Worm (Caenorhabditis elegans): ENCODE results near the gene txbp-3.
A peak's percentile ranks its signal among the peaks of the same experiment; 100 is the strongest.

txbp-3 gene

ce11 chrIII:5018116-5018689, 29.1 kb downstream of the txbp-3 start, which contains the start of gene wip-1 (continued):
- TF ChIP-seq aptf-3 (GFP tag; IDR thresholded peaks at IDR 0.05) (0 out of 2 replicates have a peak, but pooled peaks have one; percentile 24), ztf-22 (GFP tag; optimal IDR thresholded peaks at IDR 0.05) (peak; percentile 91), somi-1 (GFP tag; optimal IDR thresholded peaks at IDR 0.05) (peak; percentile 94), attf-6 (GFP tag; IDR thresholded peaks at IDR 0.05) (peak; percentile 83), nfya-1 (tag; optimal IDR thresholded peaks at IDR 0.05; ENCODE audit: borderline replicate concordance, insufficient read depth) (no peak), fkh-3 (tag; optimal IDR thresholded peaks at IDR 0.05) (peak; percentile 21), gei-17 (GFP tag; optimal IDR thresholded peaks at IDR 0.05) (peak; percentile 85), atf-7 (tag; optimal IDR thresholded peaks at IDR 0.05) (peak; percentile 92), Y53G8AR.9 (GFP tag; conservative IDR thresholded peaks at IDR 0.05) (peak; percentile 98), ets-4 (GFP tag; optimal IDR thresholded peaks at IDR 0.05) (peak; percentile 97), T26A5.8 (tag; optimal IDR thresholded peaks at IDR 0.05) (no peak), akir-1 (GFP tag; optimal IDR thresholded peaks at IDR 0.05) (peak; percentile 59), ztf-6 (GFP tag; IDR thresholded peaks at IDR 0.05) (0 out of 2 replicates have a peak, but pooled peaks have one; percentile 73), ccch-3 (GFP tag; optimal IDR thresholded peaks at IDR 0.05) (no peak), ama-1 (optimal IDR thresholded peaks at IDR 0.05) (no peak), ama-1 (GFP tag; optimal IDR thresholded peaks at IDR 0.05) (peak; percentile 27 to 80), F23B12.7 (tag; optimal IDR thresholded peaks at IDR 0.05; ENCODE audit: insufficient read depth) (peak; percentile 98), F57A8.1 (GFP tag; optimal IDR thresholded peaks at IDR 0.05) (peak; percentile 80), lin-35 (GFP tag; optimal IDR thresholded peaks at IDR 0.05) (peak; percentile 58 to 97 (median 82)), C17E4.6 (GFP tag; IDR thresholded peaks at IDR 0.05) (peak; percentile 96), let-526 (GFP tag; IDR thresholded peaks at IDR 0.05) (peak; percentile 91), ztf-25 (GFP tag; IDR thresholded peaks at IDR 0.05) (peak; percentile 47; the same call in 1 of the 2 replicates), mes-4 (tag; optimal IDR thresholded peaks at IDR 0.05) (no peak), zfh-2 (GFP tag; conservative IDR thresholded peaks at IDR 0.05) (peak; percentile 97), B0035.1 (tag; optimal IDR thresholded peaks at IDR 0.05) (peak; percentile 89), F57C9.4 (tag; optimal IDR thresholded peaks at IDR 0.05) (no peak), dox-1 (GFP tag; IDR thresholded peaks at IDR 0.05) (peak; percentile 99), lsy-27 (tag; optimal IDR thresholded peaks at IDR 0.05; ENCODE audit: borderline replicate concordance, insufficient read depth) (peak; percentile 81), bed-2 (GFP tag; IDR thresholded peaks at IDR 0.05) (peak; percentile 56; the same call in 1 of the 2 replicates), egrh-3 (GFP tag; IDR thresholded peaks at IDR 0.05) (peak; percentile 64), die-1 (tag; optimal IDR thresholded peaks at IDR 0.05) (peak; percentile 72), hmg-1.2 (GFP tag; IDR thresholded peaks at IDR 0.05) (peak; percentile 98), snpc-1.1 (tag; optimal IDR thresholded peaks at IDR 0.05; ENCODE audit: insufficient read depth) (peak; percentile 81), attf-3 (GFP tag; conservative IDR thresholded peaks at IDR 0.05) (peak; percentile 82), chd-7 (tag; optimal IDR thresholded peaks at IDR 0.05) (peak; percentile 89), aptf-2 (GFP tag; conservative IDR thresholded peaks at IDR 0.05) (peak; percentile 79), rcor-1 (GFP tag; IDR thresholded peaks at IDR 0.05) (peak; percentile 98), madf-6 (GFP tag; IDR thresholded peaks at IDR 0.05) (peak; percentile 97), lin-40 (tag; optimal IDR thresholded peaks at IDR 0.05) (peak; percentile 98), nfyb-1 (GFP tag; IDR thresholded peaks at IDR 0.05) (peak; percentile 98), lin-54 (GFP tag; optimal IDR thresholded peaks at IDR 0.05) (peak; percentile 98), K11D2.4 (GFP tag; IDR thresholded peaks at IDR 0.05) (peak; percentile 94), ceh-58 (GFP tag; IDR thresholded peaks at IDR 0.05) (no peak), B0261.1 (tag; optimal IDR thresholded peaks at IDR 0.05) (peak; percentile 34), ceh-79 (tag; optimal IDR thresholded peaks at IDR 0.05) (peak; percentile 70), nhr-120 (GFP tag; IDR thresholded peaks at IDR 0.05) (no peak), F55B11.4 (tag; optimal IDR thresholded peaks at IDR 0.05; ENCODE audit: borderline replicate concordance, insufficient read depth) (no peak), dpff-1 (tag; optimal IDR thresholded peaks at IDR 0.05) (no peak)

Data from whole organism, young adult.